Fruit fly (Drosophila melanogaster): ENCODE results near the gene brk.

The brk gene

dm6 chrX:7332493-7332892 lies 24.8 kb downstream of the brk start (continued):
- TF ChIP-seq esg (GFP tag; conservative IDR thresholded peaks at IDR 0.05) (peak; percentile 67), Kr (GFP tag; optimal IDR thresholded peaks at IDR 0.05) (no peak), CG17361 (GFP tag; IDR thresholded peaks at IDR 0.05) (0 out of 3 replicates have a peak, but pooled peaks have one; percentile 14), CG33213 (GFP tag; optimal IDR thresholded peaks at IDR 0.05) (peak; percentile 35), CG11085 (GFP tag; IDR thresholded peaks at IDR 0.05) (peak; percentile 57; the same call in 1 of the 2 replicates), Fer2 (tag; optimal IDR thresholded peaks at IDR 0.05) (peak; percentile 16), Doc3 (GFP tag; IDR thresholded peaks at IDR 0.05; ENCODE audit: partially characterized antibody) (no peak), Sox100B (GFP tag; optimal IDR thresholded peaks at IDR 0.05) (no peak), corto (GFP tag; optimal IDR thresholded peaks at IDR 0.05) (no peak), pita (GFP tag; optimal IDR thresholded peaks at IDR 0.05) (no peak), Meics (GFP tag; optimal IDR thresholded peaks at IDR 0.05) (peak; percentile 68), Chrac-16 (GFP tag; optimal IDR thresholded peaks at IDR 0.05) (peak; percentile 36), CG15696 (tag; optimal IDR thresholded peaks at IDR 0.05) (no peak), pb (GFP tag; optimal IDR thresholded peaks at IDR 0.05) (peak; percentile 50), CkIIα-i1 (GFP tag; IDR thresholded peaks at IDR 0.05) (no peak), wdn (GFP tag; IDR thresholded peaks at IDR 0.05) (peak; percentile 74), CG2120 (GFP tag; optimal IDR thresholded peaks at IDR 0.05) (peak; percentile 89), Tbp (GFP tag; optimal IDR thresholded peaks at IDR 0.05) (no peak), gcm2 (GFP tag; optimal IDR thresholded peaks at IDR 0.05) (no peak), CG30020 (tag; optimal IDR thresholded peaks at IDR 0.05) (no peak), zen (tag; optimal IDR thresholded peaks at IDR 0.05) (no peak), Atf6 (GFP tag; IDR thresholded peaks at IDR 0.05) (peak; percentile 78), wek (GFP tag; optimal IDR thresholded peaks at IDR 0.05) (no peak), CG2129 (GFP tag; IDR thresholded peaks at IDR 0.05; ENCODE audit: partially characterized antibody) (no peak), chm (GFP tag; IDR thresholded peaks at IDR 0.05) (peak; percentile 64; the same call in 1 of the 2 replicates), D19B (GFP tag; optimal IDR thresholded peaks at IDR 0.05) (peak; percentile 57), CG7839 (tag; optimal IDR thresholded peaks at IDR 0.05) (peak; percentile 80), C15 (GFP tag; IDR thresholded peaks at IDR 0.05) (no peak), TFAM (GFP tag; optimal IDR thresholded peaks at IDR 0.05) (no peak), HmgD (GFP tag; optimal IDR thresholded peaks at IDR 0.05) (peak; percentile 33), sna (GFP tag; IDR thresholded peaks at IDR 0.05; ENCODE audit: partially characterized antibody) (no peak), Doc2 (GFP tag; IDR thresholded peaks at IDR 0.05) (no peak), CG4730 (GFP tag; IDR thresholded peaks at IDR 0.05) (peak; percentile 61), kni (GFP tag; optimal IDR thresholded peaks at IDR 0.05) (no peak), CG10267 (tag; optimal IDR thresholded peaks at IDR 0.05) (no peak), salm (tag; optimal IDR thresholded peaks at IDR 0.05) (peak; percentile 41), sd (tag; optimal IDR thresholded peaks at IDR 0.05) (peak; percentile 54), Optix (GFP tag; IDR thresholded peaks at IDR 0.05) (peak; percentile 42; the same call in 1 of the 3 replicates), CoRest (tag; optimal IDR thresholded peaks at IDR 0.05) (peak; percentile 52), Sry-δ (GFP tag; optimal IDR thresholded peaks at IDR 0.05) (peak; percentile 32), ranshi (GFP tag; IDR thresholded peaks at IDR 0.05) (peak; percentile 73), mirr (GFP tag; optimal IDR thresholded peaks at IDR 0.05) (peak; percentile 61), MESR4 (GFP tag; optimal IDR thresholded peaks at IDR 0.05) (no peak), toy (GFP tag; IDR thresholded peaks at IDR 0.05) (no peak), Xbp1 (GFP tag; optimal IDR thresholded peaks at IDR 0.05) (peak; percentile 59), sisA (GFP tag; IDR thresholded peaks at IDR 0.05) (0 out of 2 replicates have a peak, but pooled peaks have one; percentile 47), CG6813 (GFP tag; optimal IDR thresholded peaks at IDR 0.05) (peak; percentile 49), CG10147 (GFP tag; optimal IDR thresholded peaks at IDR 0.05) (no peak), sob (GFP tag; IDR thresholded peaks at IDR 0.05) (peak; percentile 62), pnt (GFP tag; optimal IDR thresholded peaks at IDR 0.05) (peak; percentile 45), gt (GFP tag; IDR thresholded peaks at IDR 0.05) (no peak)
